Worm (Caenorhabditis elegans): ENCODE measurements around the gene djr-1.2.

DNA sequence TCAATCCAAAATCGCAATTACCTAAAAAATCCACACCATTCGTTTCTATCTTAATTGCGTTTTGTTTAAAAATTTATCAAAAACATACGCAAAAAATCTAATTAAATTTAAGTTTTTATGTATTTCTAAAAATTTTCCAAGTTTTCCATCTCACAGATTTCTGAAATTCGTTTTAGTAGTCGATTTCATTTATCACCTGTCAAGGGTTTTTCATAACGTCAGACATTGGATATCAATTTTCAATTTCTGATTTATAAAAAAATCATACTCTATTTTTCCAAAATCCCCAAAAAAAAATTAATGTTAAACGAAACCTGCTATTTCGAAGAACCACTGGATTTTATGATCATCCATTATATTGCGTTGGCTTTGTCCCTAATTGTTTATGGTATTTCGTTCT is 44.8 kb downstream of the djr-1.2 start, which contains the start of gene srh-4:
- TF ChIP-seq hmg-4 (GFP tag; optimal IDR thresholded peaks at IDR 0.05) = no peak
- no peak for TF ChIP-seq ama-1 (optimal IDR thresholded peaks at IDR 0.05)
- TF ChIP-seq ets-7 (tag; optimal IDR thresholded peaks at IDR 0.05) = no peak
- no peak for TF ChIP-seq ceh-36 (tag; optimal IDR thresholded peaks at IDR 0.05)

Data from whole organism, early embryonic.